Worm (Caenorhabditis elegans) whole organism, early embryonic: ENCODE measurements around the gene clec-224.

Experiments
- B0310.2 ChIP-seq: sonication (generic microtip); optimal IDR thresholded peaks from 2 replicates; lab custom pipeline; 2016; ENCODE audit warnings: mild to moderate bottlenecking, missing genetic modification characterization, missing compliant biosample characterization
- F13C5.2 ChIP-seq: sonication (generic microtip); optimal IDR thresholded peaks from 2 replicates; lab custom pipeline; 2017; ENCODE audit warnings: mild to moderate bottlenecking, missing genetic modification characterization, inconsistent platforms, missing compliant biosample characterization
- aly-1 ChIP-seq: sonication (generic microtip); optimal IDR thresholded peaks from 2 replicates; lab custom pipeline; 2016; ENCODE audit warnings: missing genetic modification characterization, missing compliant biosample characterization
- ama-1 ChIP-seq: fragments of 150-350 bp; optimal IDR thresholded peaks from 2 replicates; lab custom pipeline; 2014
- ceh-13 ChIP-seq: fragments of 200-800 bp; sonication (Bioruptor generic); optimal IDR thresholded peaks from 2 replicates; lab custom pipeline; 2018; ENCODE audit warnings: mild to moderate bottlenecking, missing genetic modification characterization, missing compliant biosample characterization
- ceh-36 ChIP-seq: sonication (generic microtip); optimal IDR thresholded peaks from 2 replicates; lab custom pipeline; 2016; ENCODE audit warnings: missing genetic modification characterization, inconsistent platforms, missing compliant biosample characterization
- ets-7 ChIP-seq: sonication (generic microtip); optimal IDR thresholded peaks from 2 replicates; lab custom pipeline; 2016; ENCODE audit warnings: missing genotype, missing genetic modification characterization, missing compliant biosample characterization
- flt-1 ChIP-seq: fragments of 200-800 bp; sonication (Bioruptor generic); IDR thresholded peaks from 2 replicates; pipeline ENCODE4 v1.3.6; 2022; ENCODE audit warnings: missing genetic modification characterization, missing compliant biosample characterization
- hmbx-1 ChIP-seq: sonication (generic microtip); optimal IDR thresholded peaks from 2 replicates; lab custom pipeline; 2016; ENCODE audit warnings: mild to moderate bottlenecking, missing genetic modification characterization, missing compliant biosample characterization
- hmg-4 ChIP-seq: fragments of 200-800 bp; sonication (Bioruptor generic); optimal IDR thresholded peaks from 2 replicates; lab custom pipeline; 2018; ENCODE audit warnings: mild to moderate bottlenecking, missing genetic modification characterization, missing compliant biosample characterization
- hnd-1 ChIP-seq: sonication (generic microtip); optimal IDR thresholded peaks from 2 replicates; lab custom pipeline; 2016; ENCODE audit warnings: missing genetic modification characterization, missing compliant biosample characterization
- pes-1 ChIP-seq: fragments of 200-800 bp; sonication (Bioruptor generic); IDR thresholded peaks from 2 replicates; pipeline ENCODE4 v1.3.6; 2022; ENCODE audit warnings: missing genetic modification reagents, missing genetic modification characterization, missing compliant biosample characterization
- scrt-1 ChIP-seq: fragments of 200-800 bp; sonication (Bioruptor generic); IDR thresholded peaks from 2 replicates; pipeline ENCODE4 v1.3.6; 2022; ENCODE audit warnings: missing genetic modification characterization, missing compliant biosample characterization
- sea-1 ChIP-seq: fragments of 200-800 bp; sonication (Bioruptor generic); conservative IDR thresholded peaks from 2 replicates; pipeline ENCODE4 v1.3.6; 2022; ENCODE audit warnings: missing genetic modification characterization, missing compliant biosample characterization
- tbx-11 ChIP-seq: fragments of 200-800 bp; sonication (Bioruptor generic); IDR thresholded peaks from 2 replicates; pipeline ENCODE4 v1.3.6; 2022; ENCODE audit warnings: missing genetic modification characterization, missing compliant biosample characterization
- tbx-37 ChIP-seq: fragments of 200-800 bp; sonication (Bioruptor generic); conservative IDR thresholded peaks from 2 replicates; pipeline ENCODE4 v1.3.6; 2022; ENCODE audit warnings: missing genetic modification reagents, missing genetic modification characterization, missing compliant biosample characterization
- tra-4 ChIP-seq: sonication (generic microtip); optimal IDR thresholded peaks from 2 replicates; lab custom pipeline; 2017; ENCODE audit warnings: missing genetic modification characterization, missing compliant biosample characterization

clec-224 gene

DNA sequence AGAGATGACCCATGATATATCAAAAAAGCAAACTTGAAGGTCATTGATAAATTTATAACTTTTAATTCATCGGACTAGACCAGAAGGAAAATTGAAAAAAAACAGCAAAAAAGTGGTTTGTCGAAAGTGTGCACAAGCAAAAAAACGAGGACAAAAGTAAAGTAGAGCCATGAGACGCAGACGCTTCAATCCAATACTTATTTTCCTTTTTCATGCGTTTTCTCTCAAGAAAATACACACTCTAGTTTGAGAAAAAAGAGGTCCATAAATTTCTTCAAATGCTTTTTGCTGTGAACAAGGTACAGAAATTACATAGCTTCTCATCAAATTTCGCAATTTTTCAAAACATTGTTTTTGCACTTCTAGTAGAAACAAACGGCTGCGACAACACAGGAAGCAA is 18.1 kb downstream of the clec-224 start:
- no peak for TF ChIP-seq pes-1
- no peak for TF ChIP-seq B0310.2 (tag; lab: Kevin White, UChicago)
- TF ChIP-seq ama-1 (lab: Kevin White, UChicago) = no peak
- no peak for TF ChIP-seq sea-1
- TF ChIP-seq scrt-1 (GFP tag; lab: Robert Waterston, UW) = no peak
- TF ChIP-seq F13C5.2 = no peak
- TF ChIP-seq ets-7 (tag; lab: Kevin White, UChicago) = no peak
- no peak for TF ChIP-seq ceh-13 (GFP tag; lab: Kevin White, UChicago)
- no peak for TF ChIP-seq hnd-1 (tag; lab: Kevin White, UChicago)
- no peak for TF ChIP-seq tra-4 (tag; lab: Kevin White, UChicago)
- TF ChIP-seq aly-1 (tag; lab: Kevin White, UChicago) = no peak
- TF ChIP-seq tbx-11 = no peak
- no peak for TF ChIP-seq tbx-37 (GFP tag; lab: Robert Waterston, UW)
- TF ChIP-seq hmg-4 (GFP tag; lab: Kevin White, UChicago) = no peak
- TF ChIP-seq ceh-36 = no peak
- no peak for TF ChIP-seq hmbx-1 (tag; lab: Kevin White, UChicago)
- TF ChIP-seq flt-1 (GFP tag; lab: Robert Waterston, UW) = no peak

DNA sequence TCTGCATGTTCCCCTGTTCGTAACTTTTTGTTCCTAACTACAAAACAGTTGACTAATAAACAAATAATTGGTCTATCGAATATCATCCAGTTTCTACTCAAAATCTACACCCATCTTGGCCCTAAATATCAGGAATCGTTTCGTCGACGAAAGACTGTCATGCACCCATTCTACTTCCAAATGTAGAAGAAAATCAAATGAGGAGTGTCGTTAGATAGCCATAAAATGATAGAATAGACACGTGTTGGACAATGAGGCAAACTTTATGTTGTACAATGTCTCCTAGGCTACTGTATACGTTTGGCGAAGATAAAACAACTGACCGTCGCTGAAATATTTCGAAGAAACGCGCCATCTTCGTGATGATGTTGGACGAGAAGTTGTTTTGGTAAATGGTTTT is 19.3 kb downstream of the clec-224 start:
- TF ChIP-seq ama-1 (lab: Kevin White, UChicago) = no peak
- no peak for TF ChIP-seq ceh-36
- no peak for TF ChIP-seq hmbx-1 (tag; lab: Kevin White, UChicago)
- TF ChIP-seq tbx-11 = no peak
- TF ChIP-seq pes-1 = no peak
- TF ChIP-seq sea-1 = no peak
- TF ChIP-seq ets-7 (tag; lab: Kevin White, UChicago) = no peak
- TF ChIP-seq ceh-13 (GFP tag; lab: Kevin White, UChicago) = no peak
- TF ChIP-seq aly-1 (tag; lab: Kevin White, UChicago) = no peak
- no peak for TF ChIP-seq hmg-4 (GFP tag; lab: Kevin White, UChicago)
- no peak for TF ChIP-seq scrt-1 (GFP tag; lab: Robert Waterston, UW)
- no peak for TF ChIP-seq tra-4 (tag; lab: Kevin White, UChicago)
- TF ChIP-seq F13C5.2 = no peak

DNA sequence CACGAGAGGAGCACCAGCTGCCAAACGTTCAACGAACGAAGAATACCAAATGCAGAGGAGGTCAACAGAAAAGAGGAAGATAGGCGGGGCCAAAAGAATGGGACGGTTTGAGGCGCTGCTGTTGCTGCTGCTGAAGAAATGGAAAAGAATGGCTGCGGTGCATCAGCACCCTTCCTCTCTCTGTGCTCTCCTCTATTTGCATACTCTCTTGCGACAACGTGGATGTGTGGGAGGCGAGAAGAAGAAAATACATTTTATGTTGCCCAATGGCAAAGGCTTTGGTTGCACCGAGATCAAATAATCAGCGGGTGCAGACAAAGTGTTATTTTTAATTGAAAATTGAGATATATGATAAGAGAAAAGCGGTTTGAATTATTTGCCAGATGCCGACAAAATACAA is 20.9 kb downstream of the clec-224 start:
- TF ChIP-seq pes-1 (no peak), B0310.2 (tag; lab: Kevin White, UChicago) (no peak), ama-1 (lab: Kevin White, UChicago) (no peak), sea-1 (no peak), ets-7 (tag; lab: Kevin White, UChicago) (no peak), F13C5.2 (no peak), hmg-4 (GFP tag; lab: Kevin White, UChicago) (no peak), tbx-37 (GFP tag; lab: Robert Waterston, UW) (no peak), hmbx-1 (tag; lab: Kevin White, UChicago) (no peak), hnd-1 (tag; lab: Kevin White, UChicago) (no peak), flt-1 (GFP tag; lab: Robert Waterston, UW) (no peak), scrt-1 (GFP tag; lab: Robert Waterston, UW) (no peak), tbx-11 (no peak), ceh-36 (no peak), ceh-13 (GFP tag; lab: Kevin White, UChicago) (no peak), aly-1 (tag; lab: Kevin White, UChicago) (no peak), tra-4 (tag; lab: Kevin White, UChicago) (no peak)

DNA sequence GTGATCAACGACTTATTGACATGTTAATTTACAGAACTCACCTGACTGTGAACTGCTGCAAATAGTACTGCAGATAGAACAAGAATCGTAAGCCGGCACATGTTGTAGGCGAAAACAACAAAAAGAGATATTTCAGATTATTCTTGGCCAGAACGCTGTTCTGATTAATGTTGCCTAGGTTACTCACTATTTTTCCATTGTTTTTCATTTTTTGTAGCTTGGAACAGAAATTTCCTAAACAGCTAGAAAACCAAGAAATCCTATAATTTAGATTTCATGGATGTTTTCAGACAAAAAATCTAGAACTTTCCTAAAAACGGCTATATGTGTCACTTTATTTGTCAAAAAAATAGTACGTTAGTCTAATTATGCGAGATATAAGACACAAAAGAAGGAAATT is 24.7 kb downstream of the clec-224 start, which contains the start of gene C27A7.9:
TSS of gene C27A7.9 (minus strand) at position 101 of the 400 bp plus-strand sequence.
- TF ChIP-seq hmbx-1 (tag; lab: Kevin White, UChicago) = no peak
- no peak for TF ChIP-seq ceh-13 (GFP tag; lab: Kevin White, UChicago)
- TF ChIP-seq hnd-1 (tag; lab: Kevin White, UChicago) = no peak
- no peak for TF ChIP-seq tra-4 (tag; lab: Kevin White, UChicago)
- TF ChIP-seq ets-7 (tag; lab: Kevin White, UChicago) = no peak
- no peak for TF ChIP-seq scrt-1 (GFP tag; lab: Robert Waterston, UW)
- TF ChIP-seq pes-1 = no peak
- no peak for TF ChIP-seq tbx-37 (GFP tag; lab: Robert Waterston, UW)
- no peak for TF ChIP-seq F13C5.2
- TF ChIP-seq tbx-11 = no peak

DNA sequence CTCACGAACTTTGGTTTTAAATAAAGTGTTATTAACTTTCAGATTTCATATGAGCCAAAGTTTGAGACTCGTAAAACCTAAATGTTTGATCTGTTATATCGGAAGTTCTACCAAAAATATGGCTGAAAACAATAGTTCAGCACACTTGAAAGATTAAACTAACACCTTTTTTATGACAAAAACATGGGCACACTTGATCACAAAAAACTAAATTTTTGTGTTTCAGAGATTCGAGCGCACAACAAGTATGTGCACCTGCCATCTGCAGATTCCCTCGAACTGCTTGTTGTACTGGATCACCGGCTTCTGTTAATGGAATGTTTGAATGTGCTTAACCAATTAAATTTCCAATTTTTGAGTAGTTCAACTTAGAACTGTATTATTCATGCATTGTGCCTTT is 25.5 kb downstream of the clec-224 start:
- TF ChIP-seq tbx-37 (GFP tag; lab: Robert Waterston, UW) (no peak), aly-1 (tag; lab: Kevin White, UChicago) (no peak), ceh-36 (no peak), F13C5.2 (no peak), tbx-11 (no peak), hmbx-1 (tag; lab: Kevin White, UChicago) (no peak), ama-1 (lab: Kevin White, UChicago) (no peak), hnd-1 (tag; lab: Kevin White, UChicago) (no peak), pes-1 (no peak), ceh-13 (GFP tag; lab: Kevin White, UChicago) (no peak), tra-4 (tag; lab: Kevin White, UChicago) (no peak), sea-1 (no peak), B0310.2 (tag; lab: Kevin White, UChicago) (no peak), scrt-1 (GFP tag; lab: Robert Waterston, UW) (no peak), hmg-4 (GFP tag; lab: Kevin White, UChicago) (no peak), flt-1 (GFP tag; lab: Robert Waterston, UW) (no peak), ets-7 (tag; lab: Kevin White, UChicago) (no peak)

DNA sequence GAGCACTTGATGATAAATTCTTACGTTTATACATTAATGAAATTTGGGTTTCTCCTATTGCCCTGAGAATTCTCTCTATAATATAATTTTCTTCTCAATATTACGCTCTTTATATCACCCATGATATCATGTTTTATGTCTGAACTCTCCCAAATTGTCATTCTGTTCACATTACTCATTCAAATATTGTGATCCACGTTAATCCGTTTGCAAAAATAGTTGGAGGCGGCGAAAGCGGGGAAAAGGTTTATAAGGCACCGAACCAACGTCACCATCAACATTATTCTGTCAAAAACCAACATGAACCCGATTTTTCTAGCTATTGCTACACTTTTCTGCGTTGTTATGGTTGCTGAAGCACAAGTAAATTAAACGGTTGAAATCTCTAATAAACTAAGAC is 26.4 kb downstream of the clec-224 start, which contains the start of gene C27A7.8:
TSS of gene C27A7.8 (plus strand) at position 301 of the 400 bp plus-strand sequence.
- no peak for TF ChIP-seq aly-1 (tag; lab: Kevin White, UChicago)
- no peak for TF ChIP-seq ama-1 (lab: Kevin White, UChicago)
- no peak for TF ChIP-seq ceh-13 (GFP tag; lab: Kevin White, UChicago)
- no peak for TF ChIP-seq pes-1
- no peak for TF ChIP-seq tbx-37 (GFP tag; lab: Robert Waterston, UW)

DNA sequence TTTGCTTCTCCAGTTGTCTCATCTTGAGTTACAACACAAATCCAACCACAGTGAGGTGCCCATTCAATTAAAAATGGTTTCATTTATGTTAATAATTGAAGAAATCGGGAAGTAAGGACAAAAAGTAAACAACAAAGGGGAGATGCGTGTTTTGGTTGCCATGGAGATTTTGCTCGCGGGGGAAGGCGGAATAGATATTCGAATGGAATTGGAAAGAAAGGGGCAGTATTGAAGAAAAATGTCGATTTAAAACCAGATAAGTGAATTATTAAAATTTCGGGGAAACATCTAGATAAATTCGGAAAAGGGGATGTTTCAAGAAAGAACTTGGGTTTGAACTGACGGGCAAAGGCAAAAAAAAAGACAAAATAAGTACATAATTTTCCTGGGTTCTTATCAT is 28.6 kb downstream of the clec-224 start, which contains the start of gene che-11:
TSS of gene che-11 (minus strand) at position 101 of the 400 bp plus-strand sequence.
- no peak for TF ChIP-seq F13C5.2
- TF ChIP-seq hnd-1 (tag; lab: Kevin White, UChicago) = no peak
- no peak for TF ChIP-seq tbx-37 (GFP tag; lab: Robert Waterston, UW)
- no peak for TF ChIP-seq hmg-4 (GFP tag; lab: Kevin White, UChicago)
- no peak for TF ChIP-seq scrt-1 (GFP tag; lab: Robert Waterston, UW)
- no peak for TF ChIP-seq pes-1
- TF ChIP-seq ama-1 (lab: Kevin White, UChicago) = no peak
- no peak for TF ChIP-seq ceh-36
